Fruit fly (Drosophila melanogaster) whole organism: Measurements from ENCODE around the gene CG32638.
"Not testable (repeated sequence)": the region's sequence is repeated elsewhere in the genome, so short reads cannot be mapped to it uniquely, and the experiment has no call there.

ENCODE experiments used
- CG8478 ChIP-seq: fragments of >200 bp; optimal IDR thresholded peaks from 2 replicates; lab custom pipeline; 2018; ENCODE audit warnings: inconsistent platforms
- Dll ChIP-seq: fragments of >200 bp; optimal IDR thresholded peaks from 2 replicates; lab custom pipeline; 2017
- EcR ChIP-seq, 2 experiments: fragments of >200 bp; optimal IDR thresholded peaks; 2 replicates each; lab custom pipeline; 2017; ENCODE audit warnings: missing biosample characterization in 2 of 2, missing genetic modification characterization in 2 of 2, missing genetic modification reagents in 2 of 2
- pan ChIP-seq: fragments of >200 bp; optimal IDR thresholded peaks from 2 replicates; lab custom pipeline; 2017
- psq ChIP-seq: fragments of >200 bp; optimal IDR thresholded peaks from 2 replicates; lab custom pipeline; 2017
- usp ChIP-seq: fragments of >200 bp; optimal IDR thresholded peaks from 2 replicates; lab custom pipeline; 2017; ENCODE audit warnings: missing biosample characterization, missing genetic modification characterization, mixed read lengths

Gene CG32638

dm6 chrX:13128750-13129152, at the start of gene CG32638, which contains the start of the genes CG15717 and MFS10:
TSS of gene CG32638 (minus strand) at chrX:13128794.
TSS of gene CG15717 (plus strand) at chrX:13128952.
TSS of gene MFS10 (plus strand) at chrX:13129018.
- no peak for TF ChIP-seq usp (GFP tag; lab: Kevin White, UChicago)
- TF ChIP-seq pan (lab: Kevin White, UChicago): no peak
- no peak for TF ChIP-seq psq (lab: Kevin White, UChicago)
- no peak for TF ChIP-seq Dll (lab: Kevin White, UChicago)
- no peak for TF ChIP-seq EcR (GFP tag; optimal IDR thresholded peaks at IDR 0.05; lab: Kevin White, UChicago)
- no peak for TF ChIP-seq CG8478 (lab: Kevin White, UChicago)

- TF ChIP-seq psq (lab: Kevin White, UChicago); CG8478 (lab: Kevin White, UChicago); usp (GFP tag; lab: Kevin White, UChicago): not testable (repeated sequence)
Measured at dm6 chrX:13177720-13178119, 49.1 kb upstream of the CG32638 start, which contains the start of gene CG32640. TSS of gene CG32640 (plus strand) at chrX:13178005.

DNA sequence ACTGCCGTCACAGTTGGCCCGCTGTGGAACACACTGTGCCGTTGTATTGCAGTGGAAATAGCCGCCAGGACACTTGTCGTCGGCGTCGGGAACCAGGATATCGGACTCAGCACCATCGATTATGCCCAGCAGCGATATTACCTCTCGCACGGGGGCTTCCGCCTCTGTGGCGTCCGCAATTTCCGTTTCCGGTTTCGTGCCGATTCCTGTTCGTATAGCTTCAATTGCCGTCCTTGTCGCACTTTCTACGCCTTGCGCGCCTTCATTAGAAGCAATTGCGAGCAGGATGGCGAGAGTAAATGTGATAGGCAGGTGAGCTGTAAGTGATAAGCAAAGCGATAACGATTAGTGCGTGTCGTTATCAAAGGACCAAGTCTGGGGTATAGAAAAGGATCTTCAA, 44.3 kb upstream of the CG32638 start:
- TF ChIP-seq pan (lab: Kevin White, UChicago) (no peak), EcR (GFP tag; optimal IDR thresholded peaks at IDR 0.05; lab: Kevin White, UChicago) (no peak), psq (lab: Kevin White, UChicago) (no peak), usp (GFP tag; lab: Kevin White, UChicago) (no peak)

dm6 chrX:13159481-13159880, 30.9 kb upstream of the CG32638 start, which contains the start of the genes Bap60 and CG12096:
TSS of gene Bap60 (minus strand) at chrX:13159508.
TSS of gene CG12096 (plus strand) at chrX:13159604.
- TF ChIP-seq psq (lab: Kevin White, UChicago) (no peak), pan (lab: Kevin White, UChicago) (no peak), CG8478 (lab: Kevin White, UChicago) (no peak), usp (GFP tag; lab: Kevin White, UChicago) (no peak), EcR (GFP tag; optimal IDR thresholded peaks at IDR 0.05; lab: Kevin White, UChicago) (no peak), Dll (lab: Kevin White, UChicago) (no peak)

DNA sequence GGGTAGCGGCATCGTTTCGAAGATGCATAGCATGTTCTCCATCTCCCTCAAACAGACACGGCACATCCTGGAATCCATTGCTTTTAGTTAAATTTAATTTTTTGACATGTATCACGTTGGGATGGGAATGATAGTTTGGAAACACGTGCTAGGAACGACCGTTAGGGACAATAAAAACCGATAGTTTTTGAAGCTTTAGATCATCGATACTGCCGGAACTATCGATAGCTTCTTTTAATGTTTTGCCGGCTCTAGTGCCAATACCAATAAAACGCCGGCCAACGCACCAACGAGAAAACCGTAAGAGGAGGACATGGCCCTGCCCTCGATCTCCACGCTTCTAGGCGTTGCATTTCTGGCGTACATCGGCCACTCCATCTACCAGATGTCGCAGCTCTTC, 26.2 kb upstream of the CG32638 start, which contains the start of the genes CG4318 and CG4332:
Gene CG4318, minus strand, starts transcription at position 142 of the 400 bp plus-strand sequence.
Gene CG4332, plus strand, starts transcription at position 256 of the 400 bp plus-strand sequence.
- no peak for TF ChIP-seq CG8478 (lab: Kevin White, UChicago)
- TF ChIP-seq usp (GFP tag; lab: Kevin White, UChicago): no peak

- TF ChIP-seq EcR (GFP tag; optimal IDR thresholded peaks at IDR 0.05; lab: Kevin White, UChicago) (no peak), psq (lab: Kevin White, UChicago) (no peak), usp (GFP tag; lab: Kevin White, UChicago) (no peak), CG8478 (lab: Kevin White, UChicago) (no peak), Dll (lab: Kevin White, UChicago) (no peak), pan (lab: Kevin White, UChicago) (no peak)
Measured at dm6 chrX:13149083-13149482, 20.5 kb upstream of the CG32638 start.

DNA sequence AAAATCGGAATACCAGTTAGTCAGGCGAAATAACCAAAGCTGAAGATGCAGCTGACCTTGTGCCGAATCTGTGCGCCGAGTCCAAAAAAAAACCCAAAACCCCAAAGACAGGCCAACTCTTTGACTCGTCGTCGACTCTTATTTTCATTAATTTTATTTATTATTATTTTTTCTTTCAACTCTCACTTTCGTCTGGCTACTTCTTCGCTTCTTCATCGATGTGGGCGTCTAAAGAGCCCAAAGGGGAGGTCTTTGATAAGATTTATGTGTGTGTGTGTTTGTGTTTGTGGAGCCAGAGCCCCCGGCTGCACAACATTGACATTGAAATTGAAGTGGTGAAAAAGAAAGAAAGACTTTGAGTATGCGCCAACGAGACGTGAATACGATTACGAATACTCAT, 17.3 kb upstream of the CG32638 start:
- TF ChIP-seq EcR (GFP tag; optimal IDR thresholded peaks at IDR 0.05; lab: Kevin White, UChicago) (no peak), CG8478 (lab: Kevin White, UChicago) (no peak), usp (GFP tag; lab: Kevin White, UChicago) (no peak), psq (lab: Kevin White, UChicago) (no peak), Dll (lab: Kevin White, UChicago) (no peak), pan (lab: Kevin White, UChicago) (no peak)

DNA sequence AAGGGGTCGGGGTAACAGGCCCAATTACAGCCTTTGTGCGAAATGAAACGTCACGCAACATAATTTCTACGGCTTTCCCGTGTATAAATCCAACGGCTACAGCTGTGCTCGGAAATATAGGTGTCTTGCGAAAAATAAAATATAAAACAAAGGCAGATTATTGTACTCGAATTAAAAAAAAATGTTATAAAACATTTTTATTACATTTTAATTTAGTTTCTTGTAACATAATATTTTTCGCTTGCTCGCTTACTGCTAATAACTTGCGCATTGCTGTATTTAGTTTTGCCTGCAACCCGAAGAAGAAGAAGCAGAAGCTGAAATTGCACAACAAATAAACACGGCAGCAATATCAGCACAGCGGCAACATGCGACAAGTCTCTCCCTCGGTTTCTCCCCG, 14.5 kb upstream of the CG32638 start:
- no peak for TF ChIP-seq psq (lab: Kevin White, UChicago)
- TF ChIP-seq usp (GFP tag; lab: Kevin White, UChicago): no peak
- TF ChIP-seq CG8478 (lab: Kevin White, UChicago): no peak
- TF ChIP-seq Dll (lab: Kevin White, UChicago): no peak
- TF ChIP-seq EcR (GFP tag; optimal IDR thresholded peaks at IDR 0.05; lab: Kevin White, UChicago): no peak
- TF ChIP-seq pan (lab: Kevin White, UChicago): no peak

DNA sequence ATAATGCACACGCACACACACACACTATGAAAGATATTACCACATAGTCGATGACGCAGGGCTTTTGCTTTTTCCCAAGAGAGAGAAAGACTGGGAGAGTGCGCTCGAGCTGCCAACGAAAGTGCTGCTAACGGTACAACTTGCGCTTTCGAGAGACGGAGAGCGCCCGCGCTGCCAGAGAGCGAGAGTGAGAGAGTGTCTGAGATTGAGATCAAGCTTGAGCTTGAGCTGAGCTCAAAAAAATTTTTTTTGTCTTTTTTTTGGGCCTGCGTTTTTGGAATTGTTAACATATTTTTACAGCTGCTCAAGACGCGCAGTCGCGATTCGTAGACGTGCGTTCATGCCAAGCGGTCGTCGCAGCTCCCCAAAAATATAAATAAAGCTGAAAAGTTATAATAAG, 10.3 kb upstream of the CG32638 start, which contains the start of gene CG32645:
Gene CG32645, plus strand, starts transcription at position 313 of the 400 bp plus-strand sequence.
- peak; percentile 11 for TF ChIP-seq Dll (lab: Kevin White, UChicago)
- no peak for TF ChIP-seq psq (lab: Kevin White, UChicago)
- TF ChIP-seq usp (GFP tag; lab: Kevin White, UChicago): no peak

DNA sequence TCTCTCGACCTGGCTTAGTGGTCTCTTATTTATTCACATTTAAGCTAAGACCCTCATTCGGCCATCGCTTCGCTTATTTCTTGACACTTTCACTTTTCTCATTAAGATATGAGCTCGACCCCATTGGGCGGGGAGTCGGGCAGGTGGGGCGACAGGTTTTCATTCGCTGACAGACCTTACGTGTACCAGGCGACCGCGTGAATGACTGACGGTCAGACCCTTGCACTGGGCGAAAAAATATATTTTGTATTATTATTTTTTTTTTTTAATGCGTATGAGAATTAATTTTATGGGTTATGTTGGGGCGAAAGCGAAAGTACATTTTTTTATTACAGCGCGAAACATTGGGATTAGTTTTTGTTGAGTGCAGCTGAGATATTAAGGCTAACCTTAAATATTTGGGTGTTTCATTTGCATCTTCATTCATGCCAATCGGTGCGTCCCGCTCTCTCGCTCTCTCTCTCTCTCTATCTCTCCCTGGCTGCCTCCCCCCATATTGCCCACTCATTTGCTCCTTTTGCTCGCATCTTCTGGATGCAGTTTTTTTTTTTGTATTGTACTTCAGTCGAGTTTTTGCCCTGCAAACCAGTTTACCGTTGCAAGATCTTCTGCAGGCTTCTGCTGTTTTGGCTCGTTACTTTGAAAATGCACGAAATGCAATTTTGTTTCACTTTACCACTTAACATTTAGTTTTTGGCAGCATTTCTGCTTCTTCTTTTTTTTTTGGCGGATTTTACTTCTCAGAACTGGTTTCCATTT, 8.5 kb upstream of the CG32638 start:
- TF ChIP-seq psq (lab: Kevin White, UChicago) (no peak), CG8478 (lab: Kevin White, UChicago) (no peak), usp (GFP tag; lab: Kevin White, UChicago) (no peak), Dll (lab: Kevin White, UChicago) (no peak), EcR (GFP tag; optimal IDR thresholded peaks at IDR 0.05; lab: Kevin White, UChicago) (no peak), pan (lab: Kevin White, UChicago) (no peak)

- TF ChIP-seq Dll (lab: Kevin White, UChicago): no peak
- TF ChIP-seq pan (lab: Kevin White, UChicago): no peak
- no peak for TF ChIP-seq usp (GFP tag; lab: Kevin White, UChicago)
- no peak for TF ChIP-seq CG8478 (lab: Kevin White, UChicago)
- no peak for TF ChIP-seq psq (lab: Kevin White, UChicago)
- TF ChIP-seq EcR (GFP tag; optimal IDR thresholded peaks at IDR 0.05; lab: Kevin White, UChicago): no peak
Measured at dm6 chrX:13135702-13136101, 7.1 kb upstream of the CG32638 start.
